2 worm cellular contexts compared by ENCODE assay signal in genomic region chrV:10925658-10926057, ce11.
TF ChIP-seq lines count a peak whose summit lies in the region.

No protein-coding gene starts in this region.

TF ChIP-seq in whole organism, L1 larva, 84 proteins besides CTCF, POLR2A, EP300 and RAD21:
- TF ChIP-seq efl-1 (optimal IDR thresholded peaks at IDR 0.05; lab: Kevin White, UChicago) (no peak), efl-1 (GFP tag; optimal IDR thresholded peaks at IDR 0.05 in 1 of 2; lab: Kevin White, UChicago) (peak in 1 of 2 experiments; percentile 15), hlh-4 (tag; optimal IDR thresholded peaks at IDR 0.05; lab: Kevin White, UChicago) (no peak), fkh-8 (tag; optimal IDR thresholded peaks at IDR 0.05; lab: Kevin White, UChicago) (peak; percentile 68), nhr-20 (tag; optimal IDR thresholded peaks at IDR 0.05; lab: Kevin White, UChicago) (peak; percentile 22), skn-1 (tag; optimal IDR thresholded peaks at IDR 0.05; lab: Kevin White, UChicago) (peak; percentile 53), lin-14 (GFP tag; optimal IDR thresholded peaks at IDR 0.05; lab: Kevin White, UChicago) (peak; percentile 6), sup-37 (GFP tag; optimal IDR thresholded peaks at IDR 0.05; lab: Kevin White, UChicago) (no peak), ztf-11 (tag; optimal IDR thresholded peaks at IDR 0.05; lab: Kevin White, UChicago) (no peak), nhr-71 (tag; optimal IDR thresholded peaks at IDR 0.05; lab: Kevin White, UChicago) (peak; percentile 57), fkh-10 (GFP tag; optimal IDR thresholded peaks at IDR 0.05; lab: Kevin White, UChicago) (no peak), nhr-12 (tag; optimal IDR thresholded peaks at IDR 0.05; lab: Kevin White, UChicago) (no peak)

TF ChIP-seq in whole organism, L2 larva, 48 proteins besides CTCF, POLR2A, EP300 and RAD21:
- TF ChIP-seq crh-2 (tag; optimal IDR thresholded peaks at IDR 0.05; lab: Kevin White, UChicago) (no peak), unc-39 (tag; optimal IDR thresholded peaks at IDR 0.05; lab: Kevin White, UChicago) (no peak), lin-11 (tag; optimal IDR thresholded peaks at IDR 0.05; lab: Kevin White, UChicago) (peak; percentile 35)

Comparison
In these comparisons a context has a peak if more than half of its experiments do, and no peak if none do; other contexts are left out.
1. Of the 22 proteins assayed by ChIP-seq in both whole organism, L1 larva and whole organism, L2 larva: peak only in whole organism, L1 larva: skn-1; only in whole organism, L2 larva: none; in both: none; in neither: 21.